Fruit fly (Drosophila melanogaster): Measurements from ENCODE around the gene knk.

knk gene

dm6 chr3R:10170356-10170876 lies 45.0 kb upstream of the knk start, which contains the start of gene Best1 (continued):
- peak; percentile 93 for TF ChIP-seq Fer3 (tag; optimal IDR thresholded peaks at IDR 0.05)
- 0 out of 2 replicates have a peak, but pooled peaks have one; percentile 29 for TF ChIP-seq Dip2 (GFP tag; IDR thresholded peaks at IDR 0.05)
- peak; percentile 83 for TF ChIP-seq CG1529 (GFP tag; optimal IDR thresholded peaks at IDR 0.05)
- peak; percentile 41 for TF ChIP-seq Bteb2 (GFP tag; optimal IDR thresholded peaks at IDR 0.05)
- TF ChIP-seq CG11247 (GFP tag; IDR thresholded peaks at IDR 0.05): peak; percentile 94
- TF ChIP-seq fd64A (GFP tag; optimal IDR thresholded peaks at IDR 0.05): peak; percentile 59
- peak; percentile 47 for TF ChIP-seq Scr (GFP tag; IDR thresholded peaks at IDR 0.05; ENCODE audit: partially characterized antibody)
- peak; percentile 89 for TF ChIP-seq CG18619 (GFP tag; optimal IDR thresholded peaks at IDR 0.05)
- TF ChIP-seq repo (GFP tag; optimal IDR thresholded peaks at IDR 0.05): peak; percentile 56
- peak; percentile 63 for TF ChIP-seq Dad (GFP tag; optimal IDR thresholded peaks at IDR 0.05)
- peak; percentile 77 for TF ChIP-seq CG8765 (GFP tag; IDR thresholded peaks at IDR 0.05)
- peak; percentile 80 for TF ChIP-seq seq (GFP tag; IDR thresholded peaks at IDR 0.05)
- peak; percentile 81 for TF ChIP-seq run (tag; optimal IDR thresholded peaks at IDR 0.05)
- peak; percentile 84 for TF ChIP-seq CG15514 (GFP tag; optimal IDR thresholded peaks at IDR 0.05)
- TF ChIP-seq danr (GFP tag; IDR thresholded peaks at IDR 0.05): peak; percentile 68; the same call in 1 of the 2 replicates
- peak; percentile 86 for TF ChIP-seq cg (GFP tag; optimal IDR thresholded peaks at IDR 0.05)
- TF ChIP-seq CG32532 (GFP tag; IDR thresholded peaks at IDR 0.05): peak; percentile 98
- TF ChIP-seq NK7.1 (GFP tag; optimal IDR thresholded peaks at IDR 0.05): peak; percentile 42
- peak; percentile 80 for TF ChIP-seq gro (GFP tag; optimal IDR thresholded peaks at IDR 0.05)
- peak; percentile 65 for TF ChIP-seq CG4854 (GFP tag; optimal IDR thresholded peaks at IDR 0.05)
- peak; percentile 98 for TF ChIP-seq Rfx (GFP tag; IDR thresholded peaks at IDR 0.05)
- TF ChIP-seq kay (GFP tag; optimal IDR thresholded peaks at IDR 0.05): peak; percentile 61
- TF ChIP-seq CG12104 (GFP tag; optimal IDR thresholded peaks at IDR 0.05): peak; percentile 67
- TF ChIP-seq CG11398 (GFP tag; optimal IDR thresholded peaks at IDR 0.05): peak; percentile 38
- peak; percentile 83 for TF ChIP-seq dmrt11E (tag; optimal IDR thresholded peaks at IDR 0.05)
- TF ChIP-seq sens (GFP tag): peak; percentile 94
- no peak for TF ChIP-seq tna (GFP tag; IDR thresholded peaks at IDR 0.05; ENCODE audit: partially characterized antibody)
- peak; percentile 80 for TF ChIP-seq croc (GFP tag; conservative IDR thresholded peaks at IDR 0.05)
- peak; percentile 82 for TF ChIP-seq nerfin-1 (tag; optimal IDR thresholded peaks at IDR 0.05)
- peak; percentile 85 for TF ChIP-seq CG14050 (GFP tag; IDR thresholded peaks at IDR 0.05)
- peak; percentile 69; the same call in 1 of the 2 replicates for TF ChIP-seq ro (GFP tag; IDR thresholded peaks at IDR 0.05)
- peak; percentile 68 for TF ChIP-seq CG7271 (tag; optimal IDR thresholded peaks at IDR 0.05)
- peak; percentile 74 for TF ChIP-seq CG10274 (GFP tag; optimal IDR thresholded peaks at IDR 0.05)
- peak; percentile 69 for TF ChIP-seq kni (GFP tag; optimal IDR thresholded peaks at IDR 0.05)
- peak; percentile 61; the same call in 1 of the 3 replicates for TF ChIP-seq CG3726 (GFP tag; IDR thresholded peaks at IDR 0.05)
- peak; percentile 91 for TF ChIP-seq CG10209 (GFP tag; optimal IDR thresholded peaks at IDR 0.05)
- TF ChIP-seq CG13424 (tag; optimal IDR thresholded peaks at IDR 0.05): peak; percentile 90
- TF ChIP-seq crol (GFP tag; IDR thresholded peaks at IDR 0.05): peak; percentile 44; the same call in 1 of the 2 replicates
- peak; percentile 82 for TF ChIP-seq CG12219 (GFP tag; optimal IDR thresholded peaks at IDR 0.05)
- TF ChIP-seq maf-S (GFP tag; optimal IDR thresholded peaks at IDR 0.05): peak; percentile 19
- TF ChIP-seq tin (GFP tag; optimal IDR thresholded peaks at IDR 0.05): peak; percentile 91
- no peak for TF ChIP-seq disco-r (GFP tag; optimal IDR thresholded peaks at IDR 0.05)
- peak; percentile 65 for TF ChIP-seq grn (GFP tag; optimal IDR thresholded peaks at IDR 0.05)
- TF ChIP-seq Trl (optimal IDR thresholded peaks at IDR 0.05): peak; percentile 82 to 91
- TF ChIP-seq Trl (GFP tag; optimal IDR thresholded peaks at IDR 0.05): peak; percentile 59
- peak; percentile 63; the same call in 1 of the 2 replicates for TF ChIP-seq gt (GFP tag; IDR thresholded peaks at IDR 0.05)
- peak; percentile 64 for TF ChIP-seq ac (GFP tag; optimal IDR thresholded peaks at IDR 0.05)
- TF ChIP-seq CG30431 (GFP tag; optimal IDR thresholded peaks at IDR 0.05): peak; percentile 86
- peak; percentile 94 for TF ChIP-seq CG7839 (tag; optimal IDR thresholded peaks at IDR 0.05)
- peak; percentile 85 for TF ChIP-seq trem (tag; optimal IDR thresholded peaks at IDR 0.05)
- peak; percentile 68 for TF ChIP-seq CG10321 (GFP tag; IDR thresholded peaks at IDR 0.05)

All from whole organism, embryonic.